Fruit fly (Drosophila melanogaster) whole organism, prepupa: ENCODE data around the gene Acer.

Experiments
- Blimp-1 ChIP-seq: fragments of 200-800 bp; sonication (Bioruptor generic); optimal IDR thresholded peaks from 3 replicates; lab custom pipeline; 2017; ENCODE audit warnings: missing biosample characterization, missing genetic modification characterization, mild to moderate bottlenecking, moderate library complexity, missing genetic modification reagents
- CG15336 ChIP-seq: fragments of 200-800 bp; sonication (Bioruptor generic); IDR thresholded peaks from 2 replicates; pipeline ENCODE4 v1.3.6; 2022; ENCODE audit warnings: missing biosample characterization, missing genetic modification characterization
- CG16779 ChIP-seq: fragments of 200-800 bp; sonication (Bioruptor generic); optimal IDR thresholded peaks from 3 replicates; lab custom pipeline; 2017; ENCODE audit warnings: missing biosample characterization, mild to moderate bottlenecking, missing genetic modification characterization
- CG6792 ChIP-seq: fragments of 200-800 bp; sonication (Bioruptor generic); optimal IDR thresholded peaks from 3 replicates; lab custom pipeline; 2016; ENCODE audit warnings: missing biosample characterization, missing genetic modification characterization
- CG6854 ChIP-seq: fragments of 200-800 bp; sonication (Bioruptor generic); optimal IDR thresholded peaks from 2 replicates; lab custom pipeline; 2017; ENCODE audit warnings: missing biosample characterization, mild to moderate bottlenecking, missing genetic modification characterization
- CG9139 ChIP-seq: fragments of 200-800 bp; sonication (Bioruptor generic); optimal IDR thresholded peaks from 3 replicates; lab custom pipeline; 2017; ENCODE audit warnings: missing biosample characterization, mild to moderate bottlenecking, missing genetic modification characterization
- Eip78C ChIP-seq: fragments of 200-800 bp; sonication (Bioruptor generic); peaks from one replicate; lab custom pipeline; 2016; ENCODE audit warnings: missing biosample characterization, missing genetic modification characterization
- Ets21C ChIP-seq: fragments of 200-800 bp; sonication (Bioruptor generic); optimal IDR thresholded peaks from 3 replicates; lab custom pipeline; 2016; ENCODE audit warnings: missing biosample characterization, missing genetic modification characterization
- Hr4 ChIP-seq: fragments of 200-800 bp; sonication (Bioruptor generic); optimal IDR thresholded peaks from 3 replicates; lab custom pipeline; 2016; ENCODE audit warnings: missing biosample characterization, missing genetic modification characterization
- Smox ChIP-seq: fragments of 200-800 bp; sonication (Bioruptor generic); optimal IDR thresholded peaks from 3 replicates; lab custom pipeline; 2016; ENCODE audit warnings: missing biosample characterization, missing genetic modification characterization
- acj6 ChIP-seq: fragments of 200-800 bp; sonication (Bioruptor generic); optimal IDR thresholded peaks from 3 replicates; lab custom pipeline; 2016; ENCODE audit warnings: missing biosample characterization, missing genetic modification characterization
- ss ChIP-seq, 2 experiments: fragments of 200-800 bp; sonication (Bioruptor generic); optimal IDR thresholded peaks; 2 replicates in 1 of 2; 3 replicates in 1 of 2; lab custom pipeline; 2017 to 2018; ENCODE audit warnings: mild to moderate bottlenecking in 2 of 2, missing biosample characterization in 2 of 2, missing genetic modification characterization in 2 of 2, moderate library complexity in 1 of 2

DNA sequence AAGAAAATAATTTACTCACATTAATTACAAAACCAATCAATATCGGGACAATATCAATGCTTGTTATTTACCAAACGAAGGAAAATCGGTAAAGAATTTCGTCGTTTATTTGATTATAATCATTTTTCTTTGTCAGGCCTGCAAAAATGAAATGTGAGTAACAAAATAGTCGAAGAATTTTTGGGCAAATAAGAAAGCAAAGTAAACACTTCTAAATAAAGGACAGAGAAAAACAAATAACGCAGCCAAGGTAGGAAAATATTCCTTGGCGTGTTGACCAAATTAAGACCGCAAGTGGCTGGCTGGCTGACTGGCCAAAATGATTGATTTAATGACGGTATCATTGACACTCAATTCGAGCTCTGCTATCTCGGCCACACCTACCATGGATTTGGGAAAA is 26.4 kb downstream of the Acer start:
- TF ChIP-seq CG6854 (GFP tag; lab: Kevin White, UChicago) = no peak
- no peak for TF ChIP-seq Eip78C (GFP tag; lab: Kevin White, UChicago)
- TF ChIP-seq CG15336 (GFP tag; lab: Robert Waterston, UW) = no peak
- TF ChIP-seq Hr4 = no peak
- TF ChIP-seq acj6 (GFP tag; lab: Kevin White, UChicago) = no peak
- TF ChIP-seq ss (GFP tag; optimal IDR thresholded peaks at IDR 0.05; lab: Kevin White, UChicago) = no peak
- no peak for TF ChIP-seq Ets21C (GFP tag; lab: Kevin White, UChicago)
- TF ChIP-seq Blimp-1 (GFP tag; lab: Kevin White, UChicago) = no peak
- TF ChIP-seq CG6792 (GFP tag; lab: Kevin White, UChicago) = no peak
- no peak for TF ChIP-seq CG16779 (tag; lab: Kevin White, UChicago)
- TF ChIP-seq Smox (GFP tag; lab: Kevin White, UChicago) = no peak
- TF ChIP-seq CG9139 (GFP tag; lab: Kevin White, UChicago) = no peak
